Fruit fly (Drosophila melanogaster) whole organism, embryonic: ENCODE data around the gene hob.
A peak's percentile ranks its signal among the peaks of the same experiment; 100 is the strongest.

ENCODE experiments used
- B-H2 ChIP-seq: fragments of 200-800 bp; sonication (Bioruptor generic); optimal IDR thresholded peaks from 2 replicates; lab custom pipeline; 2018; ENCODE audit warnings: missing biosample characterization, mild to moderate bottlenecking, missing genetic modification characterization
- CG10431 ChIP-seq: fragments of 200-800 bp; sonication (Bioruptor generic); optimal IDR thresholded peaks from 3 replicates; lab custom pipeline; 2018; ENCODE audit warnings: missing biosample characterization, mild to moderate bottlenecking, missing genetic modification characterization
- CG10565 ChIP-seq: fragments of 200-800 bp; sonication (Bioruptor generic); optimal IDR thresholded peaks from 3 replicates; lab custom pipeline; 2016; ENCODE audit warnings: missing biosample characterization, mild to moderate bottlenecking, missing genetic modification characterization
- CG10654 ChIP-seq: fragments of 200-800 bp; sonication (Bioruptor generic); optimal IDR thresholded peaks from 2 replicates; lab custom pipeline; 2016; ENCODE audit warnings: missing biosample characterization, missing genetic modification characterization
- CG11723 ChIP-seq: fragments of 200-800 bp; sonication (Bioruptor generic); optimal IDR thresholded peaks from 2 replicates; lab custom pipeline; 2017; ENCODE audit warnings: missing biosample characterization, mild to moderate bottlenecking, missing genetic modification characterization
- CG1233 ChIP-seq: fragments of 200-800 bp; sonication (Bioruptor generic); optimal IDR thresholded peaks from 4 replicates; lab custom pipeline; 2018; ENCODE audit warnings: missing biosample characterization, mild to moderate bottlenecking, missing genetic modification characterization
- CG13775 ChIP-seq: fragments of 200-800 bp; sonication (Bioruptor generic); optimal IDR thresholded peaks from 3 replicates; lab custom pipeline; 2017; ENCODE audit warnings: missing biosample characterization, mild to moderate bottlenecking, missing genetic modification characterization
- CG14050 ChIP-seq: fragments of 200-800 bp; sonication (Bioruptor generic); IDR thresholded peaks from 3 replicates; pipeline ENCODE4 v1.3.6; 2022; ENCODE audit warnings: missing biosample characterization, missing genetic modification characterization
- CG15011 ChIP-seq: fragments of 200-800 bp; sonication (Bioruptor generic); optimal IDR thresholded peaks from 3 replicates; lab custom pipeline; 2018; ENCODE audit warnings: missing biosample characterization, mild to moderate bottlenecking, missing genetic modification characterization
- CG16815 ChIP-seq: fragments of 200-800 bp; sonication (Bioruptor generic); optimal IDR thresholded peaks from 3 replicates; lab custom pipeline; 2017; ENCODE audit warnings: missing biosample characterization, mild to moderate bottlenecking, missing genetic modification characterization
- CG17359 ChIP-seq: fragments of 200-800 bp; sonication (Bioruptor generic); optimal IDR thresholded peaks from 3 replicates; lab custom pipeline; 2018; ENCODE audit warnings: missing biosample characterization, mild to moderate bottlenecking, missing genetic modification characterization, moderate library complexity
- CG18599 ChIP-seq: fragments of 200-800 bp; sonication (Bioruptor generic); optimal IDR thresholded peaks from 3 replicates; lab custom pipeline; 2017; ENCODE audit warnings: missing biosample characterization, missing genetic modification characterization, mild to moderate bottlenecking, moderate library complexity, missing genetic modification reagents
- CG2129 ChIP-seq: fragments of 200-800 bp; sonication (Bioruptor generic); IDR thresholded peaks from 2 replicates; pipeline ENCODE4 v1.3.6; 2022; ENCODE audit warnings: missing biosample characterization, missing genetic modification characterization; ENCODE audit not compliant: partially characterized antibody
- CG33557 ChIP-seq: fragments of 200-800 bp; sonication (Bioruptor generic); optimal IDR thresholded peaks from 2 replicates; lab custom pipeline; 2019; ENCODE audit warnings: missing biosample characterization, mild to moderate bottlenecking, missing genetic modification characterization, moderate library complexity
- CG3407 ChIP-seq: fragments of 200-800 bp; sonication (Bioruptor generic); optimal IDR thresholded peaks from 2 replicates; lab custom pipeline; 2018; ENCODE audit warnings: missing biosample characterization, mild to moderate bottlenecking, missing genetic modification characterization
- CG4707 ChIP-seq: fragments of 200-800 bp; sonication (Bioruptor generic); optimal IDR thresholded peaks from 2 replicates; lab custom pipeline; 2018; ENCODE audit warnings: missing biosample characterization, mild to moderate bottlenecking, missing genetic modification characterization, moderate library complexity
- CG4854 ChIP-seq: fragments of 200-800 bp; sonication (Bioruptor generic); optimal IDR thresholded peaks from 2 replicates; lab custom pipeline; 2016; ENCODE audit warnings: missing biosample characterization, missing genetic modification characterization, inconsistent platforms
- CG5180 ChIP-seq: fragments of 200-800 bp; sonication (Bioruptor generic); optimal IDR thresholded peaks from 3 replicates; lab custom pipeline; 2017; ENCODE audit warnings: missing biosample characterization, missing genetic modification characterization, mild to moderate bottlenecking, moderate library complexity, missing genetic modification reagents
- CG6689 ChIP-seq: fragments of 200-800 bp; sonication (Bioruptor generic); IDR thresholded peaks from 2 replicates; pipeline ENCODE4 v1.3.6; 2022; ENCODE audit warnings: missing biosample characterization, missing genetic modification characterization
- CG7357 ChIP-seq: fragments of 200-800 bp; sonication (Bioruptor generic); IDR thresholded peaks from 3 replicates; pipeline ENCODE4 v1.3.6; 2022; ENCODE audit warnings: missing biosample characterization, missing genetic modification characterization
- CG7928 ChIP-seq: fragments of 200-800 bp; sonication (Bioruptor generic); optimal IDR thresholded peaks from 2 replicates; lab custom pipeline; 2017; ENCODE audit warnings: missing biosample characterization, mild to moderate bottlenecking, missing genetic modification characterization
- CG8478 ChIP-seq: fragments of >200 bp; optimal IDR thresholded peaks from 2 replicates; lab custom pipeline; 2018
- CG8924 ChIP-seq: fragments of 200-800 bp; optimal IDR thresholded peaks from 3 replicates; lab custom pipeline; 2019; ENCODE audit warnings: missing biosample characterization, mild to moderate bottlenecking, missing genetic modification characterization, moderate library complexity
- CG9876 ChIP-seq: fragments of 200-800 bp; sonication (Bioruptor generic); optimal IDR thresholded peaks from 2 replicates; lab custom pipeline; 2016; ENCODE audit warnings: missing biosample characterization, missing genetic modification characterization
- CG9932 ChIP-seq: fragments of 200-800 bp; sonication (Bioruptor generic); IDR thresholded peaks from 2 replicates; pipeline ENCODE4 v1.3.6; 2022; ENCODE audit warnings: missing biosample characterization, missing genetic modification characterization
- CTCF ChIP-seq: fragments of 200-800 bp; sonication (Bioruptor generic); optimal IDR thresholded peaks from 2 replicates; lab custom pipeline; 2017; ENCODE audit warnings: missing biosample characterization, mild to moderate bottlenecking, missing genetic modification characterization, moderate library complexity
- Camta ChIP-seq: fragments of 200-800 bp; sonication (Bioruptor generic); optimal IDR thresholded peaks from 2 replicates; lab custom pipeline; 2016; ENCODE audit warnings: missing biosample characterization, missing genetic modification characterization
- Dek ChIP-seq: fragments of 200-800 bp; sonication (Bioruptor generic); optimal IDR thresholded peaks from 3 replicates; lab custom pipeline; 2019; ENCODE audit warnings: missing biosample characterization, mild to moderate bottlenecking, missing genetic modification characterization, moderate library complexity
- Doc3 ChIP-seq: fragments of 200-800 bp; sonication (Bioruptor generic); IDR thresholded peaks from 3 replicates; pipeline ENCODE4 v1.3.6; 2022; ENCODE audit warnings: missing biosample characterization, missing genetic modification characterization; ENCODE audit not compliant: partially characterized antibody
- Hey ChIP-seq: fragments of 200-800 bp; sonication (Bioruptor generic); optimal IDR thresholded peaks from 3 replicates; lab custom pipeline; 2018; ENCODE audit warnings: missing biosample characterization, mild to moderate bottlenecking, missing genetic modification characterization
- Nf-YB ChIP-seq: fragments of 200-800 bp; sonication (Bioruptor generic); optimal IDR thresholded peaks from 3 replicates; lab custom pipeline; 2019; ENCODE audit warnings: missing biosample characterization, mild to moderate bottlenecking, missing genetic modification characterization, moderate library complexity
- Pdp1 ChIP-seq, 2 experiments: fragments of 200-800 bp; sonication (Bioruptor generic); optimal IDR thresholded peaks; 3 replicates each; lab custom pipeline; 2016; ENCODE audit warnings: missing biosample characterization in 2 of 2, missing genetic modification characterization in 2 of 2, mild to moderate bottlenecking in 1 of 2, moderate library complexity in 1 of 2
- Xbp1 ChIP-seq: fragments of 200-800 bp; sonication (Bioruptor generic); optimal IDR thresholded peaks from 3 replicates; lab custom pipeline; 2016; ENCODE audit warnings: missing biosample characterization, mild to moderate bottlenecking, missing genetic modification characterization
- al ChIP-seq: fragments of 200-800 bp; sonication (Bioruptor generic); IDR thresholded peaks from 2 replicates; pipeline ENCODE4 v1.3.6; 2022; ENCODE audit warnings: missing biosample characterization, missing genetic modification characterization
- aop ChIP-seq: fragments of 200-800 bp; sonication (Bioruptor generic); IDR thresholded peaks from 2 replicates; pipeline ENCODE4 v1.3.6; 2022; ENCODE audit warnings: missing biosample characterization, missing genetic modification characterization
- ara ChIP-seq: fragments of 200-800 bp; sonication (Bioruptor generic); IDR thresholded peaks from 2 replicates; pipeline ENCODE4 v1.3.6; 2022; ENCODE audit warnings: missing biosample characterization, missing genetic modification characterization
- caup ChIP-seq: fragments of 200-800 bp; sonication (Bioruptor generic); optimal IDR thresholded peaks from 3 replicates; lab custom pipeline; 2017; ENCODE audit warnings: missing biosample characterization, mild to moderate bottlenecking, missing genetic modification characterization, moderate library complexity; ENCODE audit not compliant: severe bottlenecking
- crol ChIP-seq: fragments of 200-800 bp; sonication (Bioruptor generic); IDR thresholded peaks from 2 replicates; pipeline ENCODE4 v1.3.6; 2022; ENCODE audit warnings: missing biosample characterization, missing genetic modification characterization
- crp ChIP-seq, 2 experiments: fragments of 200-800 bp; sonication (Bioruptor generic); optimal IDR thresholded peaks; 2 replicates in 1 of 2; 3 replicates in 1 of 2; lab custom pipeline; 2017; ENCODE audit warnings: missing biosample characterization in 2 of 2, missing genetic modification characterization in 2 of 2, mild to moderate bottlenecking in 1 of 2, moderate library complexity in 1 of 2
- dimm ChIP-seq: fragments of 200-800 bp; sonication (Bioruptor generic); IDR thresholded peaks from 2 replicates; pipeline ENCODE4 v1.3.6; 2022; ENCODE audit warnings: missing biosample characterization, missing genetic modification characterization
- dmrt11E ChIP-seq: fragments of 200-800 bp; sonication (Bioruptor generic); optimal IDR thresholded peaks from 3 replicates; lab custom pipeline; 2018; ENCODE audit warnings: missing biosample characterization, mild to moderate bottlenecking, missing genetic modification characterization, moderate library complexity
- emc ChIP-seq: fragments of 200-800 bp; sonication (Bioruptor generic); optimal IDR thresholded peaks from 2 replicates; lab custom pipeline; 2016; ENCODE audit warnings: missing biosample characterization, missing genetic modification characterization
- en ChIP-seq: fragments of 200-800 bp; sonication (Bioruptor generic); optimal IDR thresholded peaks from 2 replicates; lab custom pipeline; 2016; ENCODE audit warnings: missing biosample characterization, missing genetic modification characterization
- hkb ChIP-seq, 2 experiments: fragments of 200-800 bp in 1 of 2; fragments of >200 bp in 1 of 2; sonication (Bioruptor generic) in 1 of 2; IDR thresholded peaks in 1 of 2; optimal IDR thresholded peaks in 1 of 2; 2 replicates each; pipeline versions ENCODE4 v1.3.6 to Lab custom; 2017 to 2022; ENCODE audit warnings: missing biosample characterization in 1 of 2, missing genetic modification characterization in 1 of 2
- kah ChIP-seq: fragments of 200-800 bp; sonication (Bioruptor generic); optimal IDR thresholded peaks from 2 replicates; lab custom pipeline; 2018; ENCODE audit warnings: missing biosample characterization, mild to moderate bottlenecking, missing genetic modification characterization
- run ChIP-seq: fragments of 200-800 bp; sonication (Bioruptor generic); optimal IDR thresholded peaks from 3 replicates; lab custom pipeline; 2018; ENCODE audit warnings: missing biosample characterization, mild to moderate bottlenecking, missing genetic modification characterization
- sd ChIP-seq: fragments of 200-800 bp; sonication (Bioruptor generic); optimal IDR thresholded peaks from 3 replicates; lab custom pipeline; 2018; ENCODE audit warnings: missing biosample characterization, mild to moderate bottlenecking, missing genetic modification characterization, moderate library complexity
- seq ChIP-seq: fragments of 200-800 bp; sonication (Bioruptor generic); IDR thresholded peaks from 2 replicates; pipeline ENCODE4 v1.3.6; 2022; ENCODE audit warnings: missing biosample characterization, missing genetic modification characterization
- slou ChIP-seq: fragments of 200-800 bp; sonication (Bioruptor generic); optimal IDR thresholded peaks from 3 replicates; lab custom pipeline; 2016; ENCODE audit warnings: missing biosample characterization, missing genetic modification characterization
- ttk ChIP-seq: fragments of 200-800 bp; sonication (Bioruptor generic); IDR thresholded peaks from 2 replicates; pipeline ENCODE4 v2.1.2; 2022; ENCODE audit warnings: missing biosample characterization, missing genetic modification characterization

Gene hob

dm6 chr3L:3192912-3193311, 25.8 kb downstream of the hob start, which contains the start of gene Hsp83 (continued):
- TF ChIP-seq CG10565 (GFP tag; lab: Kevin White, UChicago) (peak; percentile 60), CG3407 (GFP tag; lab: Kevin White, UChicago) (peak; percentile 94), CG11723 (GFP tag; lab: Kevin White, UChicago) (peak; percentile 98), CG7928 (GFP tag; lab: Kevin White, UChicago) (peak; percentile 99), dmrt11E (tag; lab: Kevin White, UChicago) (peak; percentile 81), caup (GFP tag; lab: Kevin White, UChicago) (peak; percentile 100), crp (GFP tag; optimal IDR thresholded peaks at IDR 0.05; lab: Kevin White, UChicago) (no peak), Dek (tag; lab: Kevin White, UChicago) (peak; percentile 86), dimm (peak; percentile 75), CG10431 (GFP tag; lab: Kevin White, UChicago) (peak; percentile 99), CG9932 (GFP tag; lab: Robert Waterston, UW) (peak; percentile 84), CG6689 (peak; percentile 81), seq (peak; percentile 92), CG1233 (GFP tag; lab: Kevin White, UChicago) (peak; percentile 98), CG5180 (peak; percentile 92), hkb (optimal IDR thresholded peaks at IDR 0.05; lab: Kevin White, UChicago) (no peak), hkb (GFP tag; IDR thresholded peaks at IDR 0.05; lab: Robert Waterston, UW) (peak; percentile 96), Camta (GFP tag; lab: Kevin White, UChicago) (peak; percentile 92), CG4707 (peak; percentile 98), aop (GFP tag; lab: Robert Waterston, UW) (0 out of 2 replicates have a peak, but pooled peaks have one; percentile 41), CG15011 (peak; percentile 95), CG10654 (GFP tag; lab: Kevin White, UChicago) (peak; percentile 91), CTCF (GFP tag; lab: Kevin White, UChicago) (peak; percentile 80), sd (tag; lab: Kevin White, UChicago) (no peak), Xbp1 (peak; percentile 87), CG8478 (lab: Kevin White, UChicago) (no peak), Pdp1 (GFP tag; optimal IDR thresholded peaks at IDR 0.05; lab: Kevin White, UChicago) (peak; percentile 89), slou (GFP tag; lab: Kevin White, UChicago) (peak; percentile 81), CG13775 (peak; percentile 95), CG2129 (GFP tag; lab: Robert Waterston, UW) (no peak), CG4854 (GFP tag; lab: Kevin White, UChicago) (peak; percentile 95), CG7357 (GFP tag; lab: Robert Waterston, UW) (peak; percentile 61; the same call in 2 of the 3 replicates), Doc3 (GFP tag; lab: Robert Waterston, UW) (no peak), CG8924 (tag; lab: Kevin White, UChicago) (peak; percentile 81), al (GFP tag; lab: Robert Waterston, UW) (peak; percentile 70), kah (GFP tag; lab: Kevin White, UChicago) (peak; percentile 97), ttk (peak; percentile 89), CG33557 (GFP tag; lab: Kevin White, UChicago) (peak; percentile 95), CG14050 (GFP tag; lab: Robert Waterston, UW) (peak; percentile 92), B-H2 (peak; percentile 99), en (GFP tag; lab: Kevin White, UChicago) (peak; percentile 91), CG18599 (GFP tag; lab: Kevin White, UChicago) (peak; percentile 99), ara (GFP tag; lab: Robert Waterston, UW) (peak; percentile 89), run (tag; lab: Kevin White, UChicago) (peak; percentile 91), CG16815 (peak; percentile 79), CG17359 (tag; lab: Kevin White, UChicago) (peak; percentile 95), emc (peak; percentile 90), Nf-YB (GFP tag; lab: Kevin White, UChicago) (peak; percentile 81), Hey (tag; lab: Kevin White, UChicago) (peak; percentile 96), CG9876 (GFP tag; lab: Kevin White, UChicago) (peak; percentile 89), crol (GFP tag; lab: Robert Waterston, UW) (peak; percentile 54; the same call in 1 of the 2 replicates)
